Fruit fly (Drosophila melanogaster) whole organism, embryonic: ENCODE results near the gene brv3.
A peak's percentile ranks its signal among the peaks of the same experiment; 100 is the strongest.

ENCODE experiments used
- ATbp ChIP-seq: fragments of 200-800 bp; sonication (Bioruptor generic); optimal IDR thresholded peaks from 2 replicates; lab custom pipeline; 2017; ENCODE audit warnings: missing biosample characterization, mild to moderate bottlenecking, missing genetic modification characterization, missing genetic modification reagents
- Bdp1 ChIP-seq: fragments of 200-800 bp; sonication (Bioruptor generic); optimal IDR thresholded peaks from 3 replicates; lab custom pipeline; 2016; ENCODE audit warnings: missing biosample characterization, missing genetic modification characterization
- Bgb ChIP-seq: fragments of 200-800 bp; sonication (Bioruptor generic); IDR thresholded peaks from 2 replicates; pipeline ENCODE4 v1.3.6; 2022; ENCODE audit warnings: missing biosample characterization, missing genetic modification characterization; ENCODE audit not compliant: partially characterized antibody
- CG10366 ChIP-seq: fragments of 200-800 bp; sonication (Bioruptor generic); IDR thresholded peaks from 2 replicates; pipeline ENCODE4 v1.3.6; 2022; ENCODE audit warnings: missing biosample characterization, missing genetic modification characterization
- CG11695 ChIP-seq: fragments of 200-800 bp; sonication (Bioruptor generic); IDR thresholded peaks from 3 replicates; pipeline ENCODE4 v1.3.6; 2022; ENCODE audit warnings: missing biosample characterization, missing genetic modification characterization
- CG11696 ChIP-seq: fragments of 200-800 bp; sonication (Bioruptor generic); IDR thresholded peaks from 2 replicates; pipeline ENCODE4 v1.3.6; 2022; ENCODE audit warnings: missing biosample characterization, missing genetic modification characterization
- CG13287 ChIP-seq: fragments of 200-800 bp; sonication (Bioruptor generic); IDR thresholded peaks from 2 replicates; pipeline ENCODE4 v1.3.6; 2022; ENCODE audit warnings: missing biosample characterization, missing genetic modification characterization; ENCODE audit not compliant: partially characterized antibody
- CG13424 ChIP-seq: fragments of 200-800 bp; sonication (Bioruptor generic); optimal IDR thresholded peaks from 2 replicates; lab custom pipeline; 2019; ENCODE audit warnings: missing biosample characterization, mild to moderate bottlenecking, missing genetic modification characterization, moderate library complexity
- CG13624 ChIP-seq: fragments of 200-800 bp; sonication (Bioruptor generic); optimal IDR thresholded peaks from 2 replicates; lab custom pipeline; 2016; ENCODE audit warnings: missing biosample characterization, missing genetic modification characterization
- CG13894 ChIP-seq: fragments of 200-800 bp; sonication (Bioruptor generic); optimal IDR thresholded peaks from 3 replicates; lab custom pipeline; 2018; ENCODE audit warnings: missing biosample characterization, mild to moderate bottlenecking, missing genetic modification characterization, moderate library complexity
- CG14441 ChIP-seq: fragments of 200-800 bp; sonication (Bioruptor generic); IDR thresholded peaks from 2 replicates; pipeline ENCODE4 v1.3.6; 2022; ENCODE audit warnings: missing biosample characterization, missing genetic modification characterization
- CG17328 ChIP-seq: fragments of 200-800 bp; sonication (Bioruptor generic); IDR thresholded peaks from 2 replicates; pipeline ENCODE4 v1.3.6; 2022; ENCODE audit warnings: missing biosample characterization, missing genetic modification characterization
- CG17829 ChIP-seq: fragments of 200-800 bp; optimal IDR thresholded peaks from 2 replicates; lab custom pipeline; 2019; ENCODE audit warnings: missing biosample characterization, mild to moderate bottlenecking, missing genetic modification characterization, moderate library complexity
- CG2678 ChIP-seq: fragments of 200-800 bp; sonication (Bioruptor generic); optimal IDR thresholded peaks from 3 replicates; lab custom pipeline; 2019; ENCODE audit warnings: missing biosample characterization, mild to moderate bottlenecking, missing genetic modification characterization, moderate library complexity
- CG34376 ChIP-seq: fragments of 200-800 bp; sonication (Bioruptor generic); optimal IDR thresholded peaks from 2 replicates; lab custom pipeline; 2018; ENCODE audit warnings: missing biosample characterization, mild to moderate bottlenecking, missing genetic modification characterization
- CG6689 ChIP-seq: fragments of 200-800 bp; sonication (Bioruptor generic); IDR thresholded peaks from 2 replicates; pipeline ENCODE4 v1.3.6; 2022; ENCODE audit warnings: missing biosample characterization, missing genetic modification characterization
- CG7786 ChIP-seq: fragments of 200-800 bp; sonication (Bioruptor generic); optimal IDR thresholded peaks from 2 replicates; lab custom pipeline; 2016; ENCODE audit warnings: missing biosample characterization, missing genetic modification characterization
- CG8478 ChIP-seq: fragments of >200 bp; optimal IDR thresholded peaks from 2 replicates; lab custom pipeline; 2018
- Chrac-16 ChIP-seq: fragments of 200-800 bp; sonication (Bioruptor generic); optimal IDR thresholded peaks from 3 replicates; lab custom pipeline; 2016; ENCODE audit warnings: missing biosample characterization, missing genetic modification characterization
- Dad ChIP-seq: fragments of 200-800 bp; sonication (Bioruptor generic); optimal IDR thresholded peaks from 3 replicates; lab custom pipeline; 2016; ENCODE audit warnings: missing biosample characterization, missing genetic modification characterization
- Dref ChIP-seq: fragments of 200-800 bp; sonication (Bioruptor generic); IDR thresholded peaks from 2 replicates; pipeline ENCODE4 v1.3.6; 2022; ENCODE audit warnings: missing biosample characterization, missing genetic modification characterization
- Fer1 ChIP-seq: fragments of 200-800 bp; sonication (Bioruptor generic); optimal IDR thresholded peaks from 2 replicates; lab custom pipeline; 2017; ENCODE audit warnings: missing biosample characterization, mild to moderate bottlenecking, missing genetic modification characterization
- HLH54F ChIP-seq: fragments of 200-800 bp; sonication (Bioruptor generic); optimal IDR thresholded peaks from 3 replicates; lab custom pipeline; 2016; ENCODE audit warnings: missing biosample characterization, missing genetic modification characterization
- Hmr ChIP-seq: fragments of 200-800 bp; sonication (Bioruptor generic); optimal IDR thresholded peaks from 3 replicates; lab custom pipeline; 2017; ENCODE audit warnings: mild to moderate bottlenecking, missing biosample characterization, missing genetic modification reagents, missing genetic modification characterization
- Hr3 ChIP-seq: fragments of 200-800 bp; sonication (Bioruptor generic); optimal IDR thresholded peaks from 3 replicates; lab custom pipeline; 2016; ENCODE audit warnings: missing biosample characterization, missing genetic modification characterization
- NC2β ChIP-seq: fragments of 200-800 bp; sonication (Bioruptor generic); optimal IDR thresholded peaks from 2 replicates; lab custom pipeline; 2016; ENCODE audit warnings: missing biosample characterization, missing genetic modification characterization
- Pdp1 ChIP-seq, 2 experiments: fragments of 200-800 bp; sonication (Bioruptor generic); optimal IDR thresholded peaks; 3 replicates each; lab custom pipeline; 2016; ENCODE audit warnings: missing biosample characterization in 2 of 2, missing genetic modification characterization in 2 of 2, mild to moderate bottlenecking in 1 of 2, moderate library complexity in 1 of 2
- Sry-δ ChIP-seq: fragments of 200-800 bp; sonication (Bioruptor generic); optimal IDR thresholded peaks from 2 replicates; lab custom pipeline; 2016; ENCODE audit warnings: missing biosample characterization, missing genetic modification characterization
- ase ChIP-seq: fragments of 200-800 bp; sonication (Bioruptor generic); IDR thresholded peaks from 3 replicates; pipeline ENCODE4 v1.3.6; 2022; ENCODE audit warnings: missing biosample characterization, missing genetic modification characterization
- ato ChIP-seq: fragments of 200-800 bp; sonication (Bioruptor generic); IDR thresholded peaks from 2 replicates; pipeline ENCODE4 v1.3.6; 2022; ENCODE audit warnings: missing biosample characterization, missing genetic modification characterization; ENCODE audit not compliant: partially characterized antibody
- bcd ChIP-seq: fragments of 200-800 bp; sonication (Bioruptor generic); optimal IDR thresholded peaks from 2 replicates; lab custom pipeline; 2017; ENCODE audit warnings: missing biosample characterization, mild to moderate bottlenecking, missing genetic modification characterization
- bsh ChIP-seq, 2 experiments: fragments of 200-800 bp; sonication (Bioruptor generic); optimal IDR thresholded peaks; 2 replicates each; lab custom pipeline; 2017 to 2018; ENCODE audit warnings: mild to moderate bottlenecking in 2 of 2, missing biosample characterization in 2 of 2, missing genetic modification characterization in 2 of 2, moderate library complexity in 1 of 2
- chif ChIP-seq, 2 experiments: fragments of 200-800 bp; sonication (Bioruptor generic); optimal IDR thresholded peaks; 3 replicates each; lab custom pipeline; 2016; ENCODE audit warnings: missing biosample characterization in 2 of 2, missing genetic modification characterization in 2 of 2
- da ChIP-seq: fragments of 200-800 bp; sonication (Bioruptor generic); optimal IDR thresholded peaks from 2 replicates; lab custom pipeline; 2016; ENCODE audit warnings: missing biosample characterization, missing genetic modification characterization
- disco-r ChIP-seq: fragments of 200-800 bp; sonication (Bioruptor generic); optimal IDR thresholded peaks from 2 replicates; lab custom pipeline; 2016; ENCODE audit warnings: missing biosample characterization, missing genetic modification characterization
- dm ChIP-seq: fragments of 200-800 bp; sonication (Bioruptor generic); optimal IDR thresholded peaks from 3 replicates; lab custom pipeline; 2016; ENCODE audit warnings: missing biosample characterization, missing genetic modification characterization
- gcm ChIP-seq: fragments of 200-800 bp; sonication (Bioruptor generic); optimal IDR thresholded peaks from 2 replicates; lab custom pipeline; 2019; ENCODE audit warnings: missing biosample characterization, mild to moderate bottlenecking, missing genetic modification characterization, moderate library complexity
- gem ChIP-seq: fragments of 200-800 bp; sonication (Bioruptor generic); optimal IDR thresholded peaks from 2 replicates; lab custom pipeline; 2019; ENCODE audit warnings: missing biosample characterization, mild to moderate bottlenecking, missing genetic modification characterization, moderate library complexity
- gsb ChIP-seq: fragments of 200-800 bp; sonication (Bioruptor generic); IDR thresholded peaks from 2 replicates; pipeline ENCODE4 v1.3.6; 2022; ENCODE audit warnings: missing biosample characterization, missing genetic modification characterization
- insv ChIP-seq, 2 experiments: fragments of 200-800 bp; sonication (Bioruptor generic); optimal IDR thresholded peaks; 3 replicates each; lab custom pipeline; 2016 to 2018; ENCODE audit warnings: missing biosample characterization in 2 of 2, missing genetic modification characterization in 2 of 2
- inv ChIP-seq: fragments of 200-800 bp; sonication (Bioruptor generic); IDR thresholded peaks from 2 replicates; pipeline ENCODE4 v1.3.6; 2022; ENCODE audit warnings: missing biosample characterization, missing genetic modification characterization; ENCODE audit not compliant: partially characterized antibody
- jigr1 ChIP-seq: fragments of 200-800 bp; sonication (Bioruptor generic); IDR thresholded peaks from 3 replicates; pipeline ENCODE4 v1.3.6; 2022; ENCODE audit warnings: missing biosample characterization, missing genetic modification characterization
- mirr ChIP-seq: fragments of 200-800 bp; sonication (Bioruptor generic); optimal IDR thresholded peaks from 3 replicates; lab custom pipeline; 2018; ENCODE audit warnings: missing biosample characterization, mild to moderate bottlenecking, missing genetic modification characterization
- prd ChIP-seq, 3 experiments: fragments of >200 bp in 2 of 3; fragments of 200-800 bp in 1 of 3; sonication (Bioruptor generic) in 1 of 3; optimal IDR thresholded peaks in 2 of 3; IDR thresholded peaks in 1 of 3; 2 replicates in 2 of 3; 3 replicates in 1 of 3; pipeline versions ENCODE4 v1.3.6 to Lab custom; 2017 to 2022; ENCODE audit warnings: missing biosample characterization in 1 of 3, missing genetic modification characterization in 1 of 3
- sd ChIP-seq: fragments of 200-800 bp; sonication (Bioruptor generic); optimal IDR thresholded peaks from 3 replicates; lab custom pipeline; 2018; ENCODE audit warnings: missing biosample characterization, mild to moderate bottlenecking, missing genetic modification characterization, moderate library complexity
- sisA ChIP-seq: fragments of 200-800 bp; sonication (Bioruptor generic); IDR thresholded peaks from 2 replicates; pipeline ENCODE4 v1.3.6; 2022; ENCODE audit warnings: missing biosample characterization, missing genetic modification characterization
- sug ChIP-seq: fragments of 200-800 bp; optimal IDR thresholded peaks from 2 replicates; lab custom pipeline; 2019; ENCODE audit warnings: missing biosample characterization, mild to moderate bottlenecking, missing genetic modification characterization, moderate library complexity

The brv3 gene

dm6 chrX:2588415-2589411, 35.7 kb downstream of the brv3 start, which contains the start of gene egh (continued):
- TF ChIP-seq prd (optimal IDR thresholded peaks at IDR 0.05; lab: Kevin White, UChicago) = no peak
- peak; percentile 61; the same call in 2 of the 3 replicates for TF ChIP-seq prd (GFP tag; IDR thresholded peaks at IDR 0.05; lab: Robert Waterston, UW)
- no peak for TF ChIP-seq bcd (GFP tag; lab: Kevin White, UChicago)
- peak; percentile 31; the same call in 1 of the 3 replicates for TF ChIP-seq ase (GFP tag; lab: Robert Waterston, UW)
- peak; percentile 19 for TF ChIP-seq Chrac-16 (GFP tag; lab: Kevin White, UChicago)
- peak; percentile 34 for TF ChIP-seq CG34376 (GFP tag; lab: Kevin White, UChicago)
- TF ChIP-seq Hr3 (GFP tag; lab: Kevin White, UChicago) = no peak
- peak; percentile 19; the same call in 1 of the 2 replicates for TF ChIP-seq CG13287 (GFP tag; lab: Robert Waterston, UW)
- TF ChIP-seq Bgb = peak; percentile 24; the same call in 1 of the 2 replicates
- TF ChIP-seq CG11696 = 0 out of 2 replicates have a peak, but pooled peaks have one; percentile 20
- peak; percentile 59 for TF ChIP-seq CG10366 (GFP tag; lab: Robert Waterston, UW)
- TF ChIP-seq insv (GFP tag; optimal IDR thresholded peaks at IDR 0.05; lab: Kevin White, UChicago) = peak in 1 of 2 experiments; percentile 60
- TF ChIP-seq CG13624 (GFP tag; lab: Kevin White, UChicago) = peak; percentile 5
- TF ChIP-seq CG13894 (tag; lab: Kevin White, UChicago) = peak; percentile 3
- TF ChIP-seq ATbp = no peak
- TF ChIP-seq Sry-δ (GFP tag; lab: Kevin White, UChicago) = peak; percentile 50
- TF ChIP-seq disco-r (GFP tag; lab: Kevin White, UChicago) = peak; percentile 27
- TF ChIP-seq Fer1 (GFP tag; lab: Kevin White, UChicago) = no peak
- no peak for TF ChIP-seq NC2β
- peak; percentile 21 for TF ChIP-seq gem (tag; lab: Kevin White, UChicago)
- peak; percentile 34 for TF ChIP-seq gcm (GFP tag; lab: Kevin White, UChicago)
- no peak for TF ChIP-seq Bdp1 (GFP tag; lab: Kevin White, UChicago)
- peak; percentile 25 for TF ChIP-seq Hmr (GFP tag; lab: Kevin White, UChicago)
- peak; percentile 50 for TF ChIP-seq Dref (GFP tag; lab: Robert Waterston, UW)
- peak; percentile 70 for TF ChIP-seq CG8478 (lab: Kevin White, UChicago)
- TF ChIP-seq Dad (GFP tag; lab: Kevin White, UChicago) = peak; percentile 2
- peak; percentile 0 to 37 for TF ChIP-seq chif (GFP tag; optimal IDR thresholded peaks at IDR 0.05; lab: Kevin White, UChicago)
- TF ChIP-seq sd (tag; lab: Kevin White, UChicago) = peak; percentile 11
- peak; percentile 54 for TF ChIP-seq CG17328 (GFP tag; lab: Robert Waterston, UW)
- TF ChIP-seq CG17829 = peak; percentile 5
- 0 out of 2 replicates have a peak, but pooled peaks have one; percentile 14 for TF ChIP-seq ato (GFP tag; lab: Robert Waterston, UW)
- TF ChIP-seq gsb (GFP tag; lab: Robert Waterston, UW) = no peak
- TF ChIP-seq sug = peak; percentile 34
- TF ChIP-seq inv = no peak
- TF ChIP-seq sisA (GFP tag; lab: Robert Waterston, UW) = peak; percentile 26; the same call in 1 of the 2 replicates
- TF ChIP-seq dm (GFP tag; lab: Kevin White, UChicago) = peak; percentile 20
- TF ChIP-seq CG14441 (GFP tag; lab: Robert Waterston, UW) = no peak
- TF ChIP-seq CG7786 (GFP tag; lab: Kevin White, UChicago) = peak; percentile 24
- TF ChIP-seq da (GFP tag; lab: Kevin White, UChicago) = no peak
- peak; percentile 39; the same call in 1 of the 2 replicates for TF ChIP-seq CG6689 (GFP tag; lab: Robert Waterston, UW)
- TF ChIP-seq bsh (GFP tag; optimal IDR thresholded peaks at IDR 0.05; lab: Kevin White, UChicago) = peak in 1 of 2 experiments; percentile 46
- TF ChIP-seq mirr = no peak
- TF ChIP-seq HLH54F = peak; percentile 24
- TF ChIP-seq CG13424 (tag; lab: Kevin White, UChicago) = no peak
- 0 out of 3 replicates have a peak, but pooled peaks have one; percentile 15 for TF ChIP-seq CG11695 (GFP tag; lab: Robert Waterston, UW)
- TF ChIP-seq CG2678 = peak; percentile 6
- TF ChIP-seq Pdp1 (GFP tag; optimal IDR thresholded peaks at IDR 0.05; lab: Kevin White, UChicago) = no peak
- TF ChIP-seq jigr1 = no peak
